Worm (Caenorhabditis elegans): Measurements from ENCODE around the gene sra-36.

Gene sra-36

DNA sequence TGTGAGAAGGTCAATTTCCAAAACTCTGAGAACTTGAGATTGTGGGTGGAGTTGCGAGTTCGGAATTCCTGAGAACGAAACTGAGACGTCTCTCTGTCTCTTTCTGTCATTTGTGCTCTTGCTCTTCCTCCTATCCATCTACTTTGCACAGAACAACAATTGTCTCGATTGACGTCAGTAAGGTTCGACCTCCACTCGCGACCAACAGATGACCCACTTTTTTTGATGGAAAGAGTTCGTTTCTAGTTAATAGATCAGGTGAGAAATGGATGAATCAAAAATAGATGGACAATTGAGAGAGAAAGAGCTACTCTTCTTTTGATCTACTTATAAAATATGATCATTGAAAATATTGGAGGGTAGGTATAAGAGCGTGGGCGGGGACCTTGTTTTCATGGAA, 46.0 kb downstream of the sra-36 start:
- no peak for TF ChIP-seq unc-39 (tag; optimal IDR thresholded peaks at IDR 0.05)
- no peak for TF ChIP-seq elt-1 (tag; optimal IDR thresholded peaks at IDR 0.05; ENCODE audit: borderline replicate concordance, insufficient read depth)
- no peak for TF ChIP-seq unc-120 (tag; optimal IDR thresholded peaks at IDR 0.05; ENCODE audit: poor library complexity, severe bottlenecking)
- no peak for TF ChIP-seq elt-3 (tag; optimal IDR thresholded peaks at IDR 0.05)
- no peak for TF ChIP-seq sem-2 (GFP tag; optimal IDR thresholded peaks at IDR 0.05)
- no peak for TF ChIP-seq blmp-1 (tag; optimal IDR thresholded peaks at IDR 0.05)
- no peak for TF ChIP-seq nhr-2 (tag; optimal IDR thresholded peaks at IDR 0.05)
- peak; percentile 87 for TF ChIP-seq hlh-1 (tag; optimal IDR thresholded peaks at IDR 0.05)

DNA sequence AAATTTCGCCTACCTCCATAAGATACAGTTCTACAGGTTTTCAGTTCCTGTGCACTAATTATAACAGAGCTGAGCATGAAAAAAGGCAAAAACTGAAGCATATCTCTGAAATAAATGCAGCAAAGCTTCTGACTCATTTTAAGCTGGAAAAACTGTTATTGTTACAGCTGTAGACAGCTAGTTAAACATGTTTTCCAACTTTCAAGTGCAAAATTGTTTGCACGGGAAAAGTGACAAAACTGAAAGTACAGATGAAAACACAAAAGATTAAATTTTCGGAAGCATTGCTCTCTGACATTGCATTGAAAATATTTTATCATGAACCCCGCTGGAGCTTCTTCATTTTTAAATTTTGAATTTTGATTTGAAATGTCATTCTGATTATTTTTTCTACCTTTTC, 49.8 kb downstream of the sra-36 start, which contains the start of gene T05C1.5:
Gene T05C1.5 (minus strand): TSS at position 101 of the 400 bp plus-strand sequence.
- TF ChIP-seq ceh-83 (GFP tag; optimal IDR thresholded peaks at IDR 0.05) (no peak), nhr-12 (tag; optimal IDR thresholded peaks at IDR 0.05) (no peak), mls-2 (tag; optimal IDR thresholded peaks at IDR 0.05) (no peak), bed-3 (GFP tag; optimal IDR thresholded peaks at IDR 0.05) (no peak), pha-4 (tag; optimal IDR thresholded peaks at IDR 0.05) (no peak), sem-2 (GFP tag; optimal IDR thresholded peaks at IDR 0.05) (no peak), sptf-1 (tag; optimal IDR thresholded peaks at IDR 0.05) (no peak)

DNA sequence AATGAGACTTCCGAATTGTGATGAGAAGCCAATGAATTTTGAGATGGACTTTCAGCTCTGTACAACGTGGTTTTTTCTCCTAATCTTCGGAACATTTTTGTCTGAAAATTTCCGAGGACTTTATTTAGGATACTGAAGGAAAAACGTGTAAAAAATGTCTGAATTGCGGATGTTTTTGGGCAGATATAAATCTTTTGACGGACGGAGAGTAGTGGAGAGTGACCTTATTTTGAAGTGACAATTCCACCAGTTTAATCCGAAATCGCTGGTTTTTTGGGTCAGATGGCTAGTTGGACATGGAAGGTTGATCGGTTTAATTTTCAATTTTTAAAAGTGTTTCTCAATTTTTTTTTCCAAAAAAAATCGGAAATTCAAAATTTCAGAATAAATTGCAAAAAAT, 51.2 kb downstream of the sra-36 start, which contains the start of gene T05C1.3:
Gene T05C1.3 (minus strand): TSS at position 101 of the 400 bp plus-strand sequence.
- TF ChIP-seq nhr-237 (tag; optimal IDR thresholded peaks at IDR 0.05): no peak
- TF ChIP-seq bed-3 (GFP tag; optimal IDR thresholded peaks at IDR 0.05): no peak

All from whole organism, mixed stage, embryonic.